Worm (Caenorhabditis elegans): ENCODE measurements around the gene fbxc-48.

Gene fbxc-48

ce11 chrII:689749-690148 is 51.0 kb downstream of the fbxc-48 start, which contains the start of gene T02H6.4:
Gene T02H6.4 (plus strand): TSS chrII:690049.
- no peak for TF ChIP-seq dao-5 (tag; optimal IDR thresholded peaks at IDR 0.05)
- no peak for TF ChIP-seq him-1 (tag; optimal IDR thresholded peaks at IDR 0.05)
- no peak for TF ChIP-seq W03F9.2 (tag; optimal IDR thresholded peaks at IDR 0.05)

Data from whole organism, L4/young adult.